Worm (Caenorhabditis elegans): ENCODE measurements around the gene C03B1.2.

ce11 chrX:6419113-6419512 lies 49.3 kb downstream of the C03B1.2 start:
- TF ChIP-seq F13C5.2 (tag; optimal IDR thresholded peaks at IDR 0.05), result no peak
- no peak for TF ChIP-seq ama-1 (optimal IDR thresholded peaks at IDR 0.05)
- no peak for TF ChIP-seq aly-1 (tag; optimal IDR thresholded peaks at IDR 0.05)
- no peak for TF ChIP-seq B0310.2 (tag; optimal IDR thresholded peaks at IDR 0.05)

All from whole organism, early embryonic.